Fruit fly (Drosophila melanogaster): ENCODE results near the gene Pgant2.

Pgant2 gene

dm6 chr2L:3449555-3450320 is 23.2 kb upstream of the Pgant2 start, which contains the start of gene Snx1:
Gene Snx1 (plus strand): TSS chr2L:3449683.
- TF ChIP-seq acj6 (GFP tag; optimal IDR thresholded peaks at IDR 0.05) (no peak), lz (GFP tag; optimal IDR thresholded peaks at IDR 0.05) (no peak), CG1621 (tag; optimal IDR thresholded peaks at IDR 0.05) (no peak), CG16779 (tag; optimal IDR thresholded peaks at IDR 0.05) (no peak), Lpt (GFP tag; optimal IDR thresholded peaks at IDR 0.05) (no peak), Eip75B (GFP tag; optimal IDR thresholded peaks at IDR 0.05) (no peak), CG6163 (GFP tag; IDR thresholded peaks at IDR 0.05) (no peak), CG10669 (GFP tag; optimal IDR thresholded peaks at IDR 0.05) (no peak)

DNA sequence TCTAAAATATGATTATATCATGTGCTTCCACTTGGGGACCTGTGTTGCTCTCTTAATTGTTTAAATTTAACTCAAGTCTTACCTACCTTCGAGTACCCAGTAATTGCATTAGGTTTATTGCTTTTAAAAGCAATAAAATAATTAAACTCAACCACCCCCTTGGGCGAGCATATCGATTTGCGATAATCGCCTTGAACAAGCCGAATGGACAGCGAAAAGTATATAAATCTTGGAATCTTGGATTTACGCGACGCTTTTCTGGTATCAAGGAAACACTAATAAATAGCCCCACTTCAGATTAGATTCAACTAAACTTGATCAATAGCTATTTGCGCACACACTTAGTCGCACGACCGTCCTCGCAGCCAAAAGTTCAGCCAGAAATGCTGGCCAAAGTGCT is 19.1 kb upstream of the Pgant2 start, which contains the start of gene CG2772:
Gene CG2772, plus strand, starts transcription at position 338 of the 400 bp plus-strand sequence.
- TF ChIP-seq CG6163 (GFP tag; IDR thresholded peaks at IDR 0.05) (no peak), CG1621 (tag; optimal IDR thresholded peaks at IDR 0.05) (no peak)

DNA sequence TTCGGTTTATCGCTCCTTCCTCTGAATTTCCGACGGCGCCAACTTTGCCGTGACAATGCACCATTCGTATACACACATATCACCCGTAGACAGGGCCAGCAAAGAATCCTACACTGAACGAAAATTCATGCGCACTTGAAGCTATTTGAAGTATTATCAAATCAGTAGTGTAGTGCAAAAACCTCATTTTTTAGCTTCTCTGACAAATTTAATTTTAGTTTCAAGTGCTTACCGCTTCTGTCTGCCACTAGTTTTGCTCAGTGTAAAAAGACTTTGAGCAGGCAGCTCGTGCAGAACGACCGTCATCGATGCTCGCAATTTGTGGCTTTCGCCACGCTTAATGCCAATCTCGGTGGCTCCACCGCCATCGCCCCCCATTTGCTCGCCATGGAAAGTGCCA is 18.3 kb upstream of the Pgant2 start:
- TF ChIP-seq Met (GFP tag; optimal IDR thresholded peaks at IDR 0.05) (peak; percentile 65), Sox102F (GFP tag; optimal IDR thresholded peaks at IDR 0.05) (no peak), fd59A (GFP tag; optimal IDR thresholded peaks at IDR 0.05) (peak; percentile 58), CG7368 (GFP tag; optimal IDR thresholded peaks at IDR 0.05) (peak; percentile 68), CG8319 (GFP tag; optimal IDR thresholded peaks at IDR 0.05) (no peak), Ets96B (tag; optimal IDR thresholded peaks at IDR 0.05) (peak; percentile 71), CG3919 (GFP tag; optimal IDR thresholded peaks at IDR 0.05) (peak; percentile 84), Hr39 (GFP tag; optimal IDR thresholded peaks at IDR 0.05) (peak; percentile 77), lz (GFP tag; optimal IDR thresholded peaks at IDR 0.05) (peak; percentile 66), CG31627 (GFP tag; optimal IDR thresholded peaks at IDR 0.05) (peak; percentile 72), fkh (GFP tag; optimal IDR thresholded peaks at IDR 0.05) (no peak), pdm3 (GFP tag; optimal IDR thresholded peaks at IDR 0.05) (no peak), CG6808 (GFP tag; optimal IDR thresholded peaks at IDR 0.05) (no peak), Eip78C (GFP tag) (peak; percentile 90), CG1621 (tag; optimal IDR thresholded peaks at IDR 0.05) (peak; percentile 74), CG6792 (GFP tag; optimal IDR thresholded peaks at IDR 0.05) (peak; percentile 55), Sox15 (GFP tag; optimal IDR thresholded peaks at IDR 0.05) (peak; percentile 46), Lpt (GFP tag; optimal IDR thresholded peaks at IDR 0.05) (peak; percentile 76), CG6276 (GFP tag; optimal IDR thresholded peaks at IDR 0.05) (no peak), CG11294 (GFP tag; IDR thresholded peaks at IDR 0.05) (peak; percentile 59), Gug (GFP tag; IDR thresholded peaks at IDR 0.05) (peak; percentile 73), CG32006 (GFP tag; optimal IDR thresholded peaks at IDR 0.05) (no peak), topi (GFP tag; optimal IDR thresholded peaks at IDR 0.05) (peak; percentile 62), CG8119 (GFP tag; IDR thresholded peaks at IDR 0.05) (peak; percentile 83), Blimp-1 (GFP tag; optimal IDR thresholded peaks at IDR 0.05) (no peak), cyc (GFP tag; optimal IDR thresholded peaks at IDR 0.05) (peak; percentile 72), Hr4 (GFP tag; optimal IDR thresholded peaks at IDR 0.05) (no peak), Hr38 (GFP tag; optimal IDR thresholded peaks at IDR 0.05) (no peak), CG4318 (GFP tag; optimal IDR thresholded peaks at IDR 0.05) (no peak), CG9139 (GFP tag; optimal IDR thresholded peaks at IDR 0.05) (no peak), eg (GFP tag; IDR thresholded peaks at IDR 0.05) (peak; percentile 85), CG15336 (GFP tag; IDR thresholded peaks at IDR 0.05) (peak; percentile 87), esn (GFP tag; optimal IDR thresholded peaks at IDR 0.05) (peak; percentile 66), dsx (GFP tag; optimal IDR thresholded peaks at IDR 0.05; ENCODE audit: poor library complexity, severe bottlenecking) (no peak), svp (GFP tag) (no peak), OdsH (GFP tag; optimal IDR thresholded peaks at IDR 0.05) (peak; percentile 81), Smox (GFP tag; optimal IDR thresholded peaks at IDR 0.05) (no peak), CG8632 (GFP tag; optimal IDR thresholded peaks at IDR 0.05) (no peak), Eip93F (GFP tag; optimal IDR thresholded peaks at IDR 0.05) (no peak), CG6854 (GFP tag; optimal IDR thresholded peaks at IDR 0.05) (peak; percentile 8), vri (GFP tag; optimal IDR thresholded peaks at IDR 0.05) (peak; percentile 28), achi (GFP tag; optimal IDR thresholded peaks at IDR 0.05) (peak; percentile 76), CG6163 (GFP tag; IDR thresholded peaks at IDR 0.05) (peak; percentile 93)
